Fruit fly (Drosophila melanogaster) whole organism, prepupa: ENCODE measurements around the gene CG14777.
A peak's percentile ranks its signal among the peaks of the same experiment; 100 is the strongest.

Experiments used
- CG10669 ChIP-seq: fragments of 200-800 bp; sonication (Bioruptor generic); optimal IDR thresholded peaks from 3 replicates; lab custom pipeline; 2018; ENCODE audit warnings: missing biosample characterization, mild to moderate bottlenecking, missing genetic modification characterization, moderate library complexity
- CG11294 ChIP-seq: fragments of 200-800 bp; sonication (Bioruptor generic); IDR thresholded peaks from 2 replicates; pipeline ENCODE4 v1.3.6; 2022; ENCODE audit warnings: missing biosample characterization, missing genetic modification characterization
- CG11902 ChIP-seq: fragments of 200-800 bp; sonication (Bioruptor generic); optimal IDR thresholded peaks from 3 replicates; lab custom pipeline; 2016; ENCODE audit warnings: missing biosample characterization, missing genetic modification characterization
- CG15336 ChIP-seq: fragments of 200-800 bp; sonication (Bioruptor generic); IDR thresholded peaks from 2 replicates; pipeline ENCODE4 v1.3.6; 2022; ENCODE audit warnings: missing biosample characterization, missing genetic modification characterization
- CG1621 ChIP-seq: fragments of 200-800 bp; sonication (Bioruptor generic); optimal IDR thresholded peaks from 3 replicates; lab custom pipeline; 2018; ENCODE audit warnings: missing biosample characterization, mild to moderate bottlenecking, missing genetic modification characterization
- CG16779 ChIP-seq: fragments of 200-800 bp; sonication (Bioruptor generic); optimal IDR thresholded peaks from 3 replicates; lab custom pipeline; 2017; ENCODE audit warnings: missing biosample characterization, mild to moderate bottlenecking, missing genetic modification characterization
- CG3032 ChIP-seq: fragments of 200-800 bp; optimal IDR thresholded peaks from 2 replicates; lab custom pipeline; 2019; ENCODE audit warnings: missing biosample characterization, mild to moderate bottlenecking, missing genetic modification characterization, moderate library complexity
- CG31627 ChIP-seq: fragments of 200-800 bp; sonication (Bioruptor generic); optimal IDR thresholded peaks from 3 replicates; lab custom pipeline; 2016; ENCODE audit warnings: missing biosample characterization, missing genetic modification characterization
- CG34406 ChIP-seq: fragments of 200-800 bp; sonication (Bioruptor generic); optimal IDR thresholded peaks from 3 replicates; lab custom pipeline; 2016; ENCODE audit warnings: missing biosample characterization, missing genetic modification characterization
- CG3919 ChIP-seq: fragments of 200-800 bp; sonication (Bioruptor generic); optimal IDR thresholded peaks from 3 replicates; lab custom pipeline; 2016; ENCODE audit warnings: missing biosample characterization, missing genetic modification characterization
- CG4318 ChIP-seq: fragments of 200-800 bp; sonication (Bioruptor generic); optimal IDR thresholded peaks from 3 replicates; lab custom pipeline; 2017; ENCODE audit warnings: missing biosample characterization, mild to moderate bottlenecking, missing genetic modification characterization
- CG6163 ChIP-seq: fragments of 200-800 bp; sonication (Bioruptor generic); IDR thresholded peaks from 3 replicates; pipeline ENCODE4 v1.3.6; 2022; ENCODE audit warnings: missing biosample characterization, missing genetic modification characterization
- CG6276 ChIP-seq: fragments of 200-800 bp; sonication (Bioruptor generic); optimal IDR thresholded peaks from 2 replicates; lab custom pipeline; 2017; ENCODE audit warnings: missing biosample characterization, mild to moderate bottlenecking, missing genetic modification characterization
- CG6792 ChIP-seq: fragments of 200-800 bp; sonication (Bioruptor generic); optimal IDR thresholded peaks from 3 replicates; lab custom pipeline; 2016; ENCODE audit warnings: missing biosample characterization, missing genetic modification characterization
- CG6808 ChIP-seq: fragments of 200-800 bp; sonication (Bioruptor generic); optimal IDR thresholded peaks from 3 replicates; lab custom pipeline; 2017; ENCODE audit warnings: missing biosample characterization, missing genetic modification characterization, mild to moderate bottlenecking, moderate library complexity, missing genetic modification reagents
- CG6854 ChIP-seq: fragments of 200-800 bp; sonication (Bioruptor generic); optimal IDR thresholded peaks from 2 replicates; lab custom pipeline; 2017; ENCODE audit warnings: missing biosample characterization, mild to moderate bottlenecking, missing genetic modification characterization
- CG7368 ChIP-seq: fragments of 200-800 bp; sonication (Bioruptor generic); optimal IDR thresholded peaks from 3 replicates; lab custom pipeline; 2016; ENCODE audit warnings: missing biosample characterization, missing genetic modification characterization
- CG8119 ChIP-seq: fragments of 200-800 bp; sonication (Bioruptor generic); IDR thresholded peaks from 3 replicates; pipeline ENCODE4 v1.3.6; 2022; ENCODE audit warnings: missing biosample characterization, missing genetic modification characterization
- CG8319 ChIP-seq: fragments of 200-800 bp; sonication (Bioruptor generic); optimal IDR thresholded peaks from 3 replicates; lab custom pipeline; 2016; ENCODE audit warnings: missing biosample characterization, missing genetic modification characterization
- CG9139 ChIP-seq: fragments of 200-800 bp; sonication (Bioruptor generic); optimal IDR thresholded peaks from 3 replicates; lab custom pipeline; 2017; ENCODE audit warnings: missing biosample characterization, mild to moderate bottlenecking, missing genetic modification characterization
- Eip75B ChIP-seq: fragments of 200-800 bp; sonication (Bioruptor generic); optimal IDR thresholded peaks from 3 replicates; lab custom pipeline; 2016; ENCODE audit warnings: missing biosample characterization, missing genetic modification characterization
- Eip78C ChIP-seq: fragments of 200-800 bp; sonication (Bioruptor generic); peaks from one replicate; lab custom pipeline; 2016; ENCODE audit warnings: missing biosample characterization, missing genetic modification characterization
- Eip93F ChIP-seq: fragments of 200-800 bp; sonication (Bioruptor generic); optimal IDR thresholded peaks from 2 replicates; lab custom pipeline; 2016; ENCODE audit warnings: missing biosample characterization, mild to moderate bottlenecking, missing genetic modification characterization
- Ets21C ChIP-seq: fragments of 200-800 bp; sonication (Bioruptor generic); optimal IDR thresholded peaks from 3 replicates; lab custom pipeline; 2016; ENCODE audit warnings: missing biosample characterization, missing genetic modification characterization
- Ets96B ChIP-seq: fragments of 200-800 bp; optimal IDR thresholded peaks from 2 replicates; lab custom pipeline; 2019; ENCODE audit warnings: missing biosample characterization, mild to moderate bottlenecking, missing genetic modification characterization, moderate library complexity
- Gug ChIP-seq: fragments of 200-800 bp; sonication (Bioruptor generic); IDR thresholded peaks from 2 replicates; pipeline ENCODE4 v1.3.6; 2022; ENCODE audit warnings: missing biosample characterization, missing genetic modification characterization
- Hr39 ChIP-seq: fragments of 200-800 bp; sonication (Bioruptor generic); optimal IDR thresholded peaks from 2 replicates; lab custom pipeline; 2016; ENCODE audit warnings: missing biosample characterization, missing genetic modification characterization
- Hr4 ChIP-seq: fragments of 200-800 bp; sonication (Bioruptor generic); optimal IDR thresholded peaks from 3 replicates; lab custom pipeline; 2016; ENCODE audit warnings: missing biosample characterization, missing genetic modification characterization
- Lpt ChIP-seq: fragments of 200-800 bp; sonication (Bioruptor generic); optimal IDR thresholded peaks from 3 replicates; lab custom pipeline; 2016; ENCODE audit warnings: missing biosample characterization, missing genetic modification characterization
- Met ChIP-seq: fragments of 200-800 bp; sonication (Bioruptor generic); optimal IDR thresholded peaks from 3 replicates; lab custom pipeline; 2016; ENCODE audit warnings: missing biosample characterization, missing genetic modification characterization
- OdsH ChIP-seq: fragments of 200-800 bp; sonication (Bioruptor generic); optimal IDR thresholded peaks from 3 replicates; lab custom pipeline; 2016; ENCODE audit warnings: missing biosample characterization, missing genetic modification characterization
- Smox ChIP-seq: fragments of 200-800 bp; sonication (Bioruptor generic); optimal IDR thresholded peaks from 3 replicates; lab custom pipeline; 2016; ENCODE audit warnings: missing biosample characterization, missing genetic modification characterization
- Sox102F ChIP-seq: fragments of 200-800 bp; sonication (Bioruptor generic); optimal IDR thresholded peaks from 2 replicates; lab custom pipeline; 2016; ENCODE audit warnings: missing biosample characterization, mild to moderate bottlenecking, missing genetic modification characterization
- Sox14 ChIP-seq: fragments of 200-800 bp; sonication (Bioruptor generic); optimal IDR thresholded peaks from 3 replicates; lab custom pipeline; 2016; ENCODE audit warnings: missing biosample characterization, missing genetic modification characterization
- achi ChIP-seq: fragments of 200-800 bp; sonication (Bioruptor generic); optimal IDR thresholded peaks from 3 replicates; lab custom pipeline; 2016; ENCODE audit warnings: missing biosample characterization, missing genetic modification characterization
- acj6 ChIP-seq: fragments of 200-800 bp; sonication (Bioruptor generic); optimal IDR thresholded peaks from 3 replicates; lab custom pipeline; 2016; ENCODE audit warnings: missing biosample characterization, missing genetic modification characterization
- cyc ChIP-seq: fragments of 200-800 bp; sonication (Bioruptor generic); optimal IDR thresholded peaks from 3 replicates; lab custom pipeline; 2016; ENCODE audit warnings: missing biosample characterization, missing genetic modification characterization
- dac ChIP-seq: fragments of 200-800 bp; sonication (Bioruptor generic); optimal IDR thresholded peaks from 2 replicates; lab custom pipeline; 2017; ENCODE audit warnings: missing biosample characterization, mild to moderate bottlenecking, missing genetic modification characterization
- dsx ChIP-seq: fragments of 200-800 bp; optimal IDR thresholded peaks from 3 replicates; lab custom pipeline; 2019; ENCODE audit warnings: missing biosample characterization, mild to moderate bottlenecking, missing genetic modification characterization, moderate library complexity; ENCODE audit not compliant: poor library complexity, severe bottlenecking
- eg ChIP-seq: fragments of 200-800 bp; sonication (Bioruptor generic); IDR thresholded peaks from 3 replicates; pipeline ENCODE4 v1.3.6; 2022; ENCODE audit warnings: missing biosample characterization, missing genetic modification characterization
- esn ChIP-seq: fragments of 200-800 bp; sonication (Bioruptor generic); optimal IDR thresholded peaks from 2 replicates; lab custom pipeline; 2016; ENCODE audit warnings: missing biosample characterization, mild to moderate bottlenecking, missing genetic modification characterization, moderate library complexity
- fd85E ChIP-seq: fragments of 200-800 bp; sonication (Bioruptor generic); optimal IDR thresholded peaks from 3 replicates; lab custom pipeline; 2016; ENCODE audit warnings: missing biosample characterization, missing genetic modification characterization
- fkh ChIP-seq: fragments of 200-800 bp; sonication (Bioruptor generic); optimal IDR thresholded peaks from 3 replicates; lab custom pipeline; 2017; ENCODE audit warnings: missing biosample characterization, mild to moderate bottlenecking, missing genetic modification characterization, moderate library complexity
- lz ChIP-seq: fragments of 200-800 bp; sonication (Bioruptor generic); optimal IDR thresholded peaks from 3 replicates; lab custom pipeline; 2016; ENCODE audit warnings: missing biosample characterization, missing genetic modification characterization
- pdm3 ChIP-seq: fragments of 200-800 bp; sonication (Bioruptor generic); optimal IDR thresholded peaks from 3 replicates; lab custom pipeline; 2016; ENCODE audit warnings: missing biosample characterization, missing genetic modification characterization
- spab ChIP-seq: fragments of 200-800 bp; sonication (Bioruptor generic); optimal IDR thresholded peaks from 2 replicates; lab custom pipeline; 2017; ENCODE audit warnings: missing biosample characterization, mild to moderate bottlenecking, missing genetic modification characterization, missing genetic modification reagents
- svp ChIP-seq: fragments of 200-800 bp; sonication (Bioruptor generic); peaks from one replicate; lab custom pipeline; 2016; ENCODE audit warnings: missing biosample characterization, missing genetic modification characterization
- topi ChIP-seq: fragments of 200-800 bp; sonication (Bioruptor generic); optimal IDR thresholded peaks from 3 replicates; lab custom pipeline; 2016; ENCODE audit warnings: missing biosample characterization, missing genetic modification characterization

The CG14777 gene

dm6 chrX:1476848-1477247 lies 10.9 kb downstream of the CG14777 start, which contains the start of the genes Rab27 and mei-38:
Gene Rab27 (minus strand): TSS chrX:1476974.
Gene mei-38 (plus strand): TSS chrX:1477063.
- TF ChIP-seq topi (GFP tag; lab: Kevin White, UChicago) (peak; percentile 24), Sox14 (GFP tag; lab: Kevin White, UChicago) (peak; percentile 52), cyc (GFP tag; lab: Kevin White, UChicago) (peak; percentile 12), esn (GFP tag; lab: Kevin White, UChicago) (peak; percentile 14), Hr4 (GFP tag; lab: Kevin White, UChicago) (no peak), lz (GFP tag; lab: Kevin White, UChicago) (peak; percentile 8), CG31627 (peak; percentile 24), Hr39 (no peak)

- no peak for TF ChIP-seq CG16779 (tag; lab: Kevin White, UChicago)
- no peak for TF ChIP-seq CG6276
- TF ChIP-seq Smox (GFP tag; lab: Kevin White, UChicago): peak; percentile 32
- peak; percentile 11 for TF ChIP-seq CG3919 (GFP tag; lab: Kevin White, UChicago)
- no peak for TF ChIP-seq svp
- TF ChIP-seq CG4318 (GFP tag; lab: Kevin White, UChicago): no peak
- TF ChIP-seq CG15336 (GFP tag; lab: Robert Waterston, UW): 0 out of 2 replicates have a peak, but pooled peaks have one; percentile 16
- TF ChIP-seq CG6163 (GFP tag; lab: Robert Waterston, UW): 0 out of 3 replicates have a peak, but pooled peaks have one; percentile 41
- TF ChIP-seq CG11902 (GFP tag; lab: Kevin White, UChicago): peak; percentile 17
- no peak for TF ChIP-seq Ets96B (tag; lab: Kevin White, UChicago)
- peak; percentile 28 for TF ChIP-seq achi (GFP tag; lab: Kevin White, UChicago)
- TF ChIP-seq CG7368: no peak
- TF ChIP-seq fkh (GFP tag; lab: Kevin White, UChicago): peak; percentile 46
- TF ChIP-seq acj6 (GFP tag; lab: Kevin White, UChicago): peak; percentile 44
- TF ChIP-seq Eip93F: no peak
- peak; percentile 36; the same call in 1 of the 3 replicates for TF ChIP-seq eg (GFP tag; lab: Robert Waterston, UW)
- TF ChIP-seq CG3032: peak; percentile 22
- peak; percentile 25 for TF ChIP-seq Eip75B (GFP tag; lab: Kevin White, UChicago)
- peak; percentile 2 for TF ChIP-seq dac
- peak; percentile 32 for TF ChIP-seq Ets21C (GFP tag; lab: Kevin White, UChicago)
- no peak for TF ChIP-seq dsx (GFP tag; lab: Kevin White, UChicago)
- TF ChIP-seq CG6808: peak; percentile 19
- TF ChIP-seq Lpt (GFP tag; lab: Kevin White, UChicago): no peak
- TF ChIP-seq CG8119 (GFP tag; lab: Robert Waterston, UW): no peak
- TF ChIP-seq CG11294 (GFP tag; lab: Robert Waterston, UW): no peak
- peak; percentile 7 for TF ChIP-seq CG34406 (GFP tag; lab: Kevin White, UChicago)
- peak; percentile 51 for TF ChIP-seq CG31627
- peak; percentile 44 for TF ChIP-seq topi (GFP tag; lab: Kevin White, UChicago)
- no peak for TF ChIP-seq pdm3 (GFP tag; lab: Kevin White, UChicago)
- peak; percentile 13 for TF ChIP-seq CG6792 (GFP tag; lab: Kevin White, UChicago)
- TF ChIP-seq CG6854 (GFP tag; lab: Kevin White, UChicago): no peak
- no peak for TF ChIP-seq Sox102F (GFP tag; lab: Kevin White, UChicago)
- no peak for TF ChIP-seq fd85E (GFP tag; lab: Kevin White, UChicago)
- no peak for TF ChIP-seq Gug (GFP tag; lab: Robert Waterston, UW)
- TF ChIP-seq CG10669 (GFP tag; lab: Kevin White, UChicago): no peak
- no peak for TF ChIP-seq CG9139
- TF ChIP-seq Sox14 (GFP tag; lab: Kevin White, UChicago): peak; percentile 32
- no peak for TF ChIP-seq CG8319 (GFP tag; lab: Kevin White, UChicago)
- peak; percentile 48 for TF ChIP-seq OdsH (GFP tag; lab: Kevin White, UChicago)
- no peak for TF ChIP-seq spab (GFP tag; lab: Kevin White, UChicago)
- peak; percentile 57 for TF ChIP-seq Hr39
- TF ChIP-seq CG1621 (tag; lab: Kevin White, UChicago): no peak
- TF ChIP-seq Met (GFP tag; lab: Kevin White, UChicago): no peak
- peak; percentile 70 for TF ChIP-seq Eip78C (GFP tag; lab: Kevin White, UChicago)
Observed at dm6 chrX:1478276-1479122, 12.6 kb downstream of the CG14777 start, which contains the start of gene rush. Gene rush (plus strand): TSS chrX:1478552.
